Fruit fly (Drosophila melanogaster) whole organism, embryonic: ENCODE data around the gene Mbs.
A peak's percentile ranks its signal among the peaks of the same experiment; 100 is the strongest.

Source experiments
- Atf3 ChIP-seq: fragments of 200-800 bp; sonication (Bioruptor generic); optimal IDR thresholded peaks from 3 replicates; lab custom pipeline; 2016; ENCODE audit warnings: missing biosample characterization, missing genetic modification characterization
- Atf6 ChIP-seq: fragments of 200-800 bp; sonication (Bioruptor generic); IDR thresholded peaks from 2 replicates; pipeline ENCODE4 v1.3.6; 2022; ENCODE audit warnings: missing biosample characterization, missing genetic modification characterization
- Blimp-1 ChIP-seq: fragments of 200-800 bp; sonication (Bioruptor generic); optimal IDR thresholded peaks from 3 replicates; lab custom pipeline; 2018; ENCODE audit warnings: missing biosample characterization, missing genetic modification characterization, mild to moderate bottlenecking, moderate library complexity, missing genetic modification reagents
- CG10366 ChIP-seq: fragments of 200-800 bp; sonication (Bioruptor generic); IDR thresholded peaks from 2 replicates; pipeline ENCODE4 v1.3.6; 2022; ENCODE audit warnings: missing biosample characterization, missing genetic modification characterization
- CG10565 ChIP-seq: fragments of 200-800 bp; sonication (Bioruptor generic); optimal IDR thresholded peaks from 3 replicates; lab custom pipeline; 2016; ENCODE audit warnings: missing biosample characterization, mild to moderate bottlenecking, missing genetic modification characterization
- CG11398 ChIP-seq: fragments of 200-800 bp; sonication (Bioruptor generic); optimal IDR thresholded peaks from 2 replicates; lab custom pipeline; 2016; ENCODE audit warnings: missing biosample characterization, missing genetic modification characterization
- CG12659 ChIP-seq: fragments of 200-800 bp; sonication (Bioruptor generic); optimal IDR thresholded peaks from 3 replicates; lab custom pipeline; 2017; ENCODE audit warnings: mild to moderate bottlenecking, missing biosample characterization, missing genetic modification reagents, missing genetic modification characterization
- CG13624 ChIP-seq: fragments of 200-800 bp; sonication (Bioruptor generic); optimal IDR thresholded peaks from 2 replicates; lab custom pipeline; 2016; ENCODE audit warnings: missing biosample characterization, missing genetic modification characterization
- CG14441 ChIP-seq: fragments of 200-800 bp; sonication (Bioruptor generic); IDR thresholded peaks from 2 replicates; pipeline ENCODE4 v1.3.6; 2022; ENCODE audit warnings: missing biosample characterization, missing genetic modification characterization
- CG17328 ChIP-seq: fragments of 200-800 bp; sonication (Bioruptor generic); IDR thresholded peaks from 2 replicates; pipeline ENCODE4 v1.3.6; 2022; ENCODE audit warnings: missing biosample characterization, missing genetic modification characterization
- CG18476 ChIP-seq: fragments of 200-800 bp; sonication (Bioruptor generic); optimal IDR thresholded peaks from 2 replicates; lab custom pipeline; 2016; ENCODE audit warnings: missing biosample characterization, mild to moderate bottlenecking, missing genetic modification characterization
- CG7357 ChIP-seq: fragments of 200-800 bp; sonication (Bioruptor generic); IDR thresholded peaks from 3 replicates; pipeline ENCODE4 v1.3.6; 2022; ENCODE audit warnings: missing biosample characterization, missing genetic modification characterization
- CG8089 ChIP-seq: fragments of 200-800 bp; sonication (Bioruptor generic); optimal IDR thresholded peaks from 3 replicates; lab custom pipeline; 2016; ENCODE audit warnings: missing biosample characterization, missing genetic modification characterization
- CG8765 ChIP-seq: fragments of 200-800 bp; sonication (Bioruptor generic); IDR thresholded peaks from 2 replicates; pipeline ENCODE4 v1.3.6; 2022; ENCODE audit warnings: missing biosample characterization, missing genetic modification characterization
- CG8944 ChIP-seq: fragments of 200-800 bp; sonication (Bioruptor generic); optimal IDR thresholded peaks from 3 replicates; lab custom pipeline; 2016; ENCODE audit warnings: missing biosample characterization, missing genetic modification characterization
- CG9727 ChIP-seq: fragments of 200-800 bp; sonication (Bioruptor generic); optimal IDR thresholded peaks from 3 replicates; lab custom pipeline; 2017; ENCODE audit warnings: missing biosample characterization, mild to moderate bottlenecking, missing genetic modification characterization
- CG9876 ChIP-seq: fragments of 200-800 bp; sonication (Bioruptor generic); optimal IDR thresholded peaks from 2 replicates; lab custom pipeline; 2016; ENCODE audit warnings: missing biosample characterization, missing genetic modification characterization
- CTCF ChIP-seq: fragments of 200-800 bp; sonication (Bioruptor generic); optimal IDR thresholded peaks from 2 replicates; lab custom pipeline; 2017; ENCODE audit warnings: missing biosample characterization, mild to moderate bottlenecking, missing genetic modification characterization, moderate library complexity
- CkIIα-i1 ChIP-seq: fragments of 200-800 bp; sonication (Bioruptor generic); IDR thresholded peaks from 2 replicates; pipeline ENCODE4 v1.3.6; 2022; ENCODE audit warnings: missing biosample characterization, missing genetic modification characterization
- Dp ChIP-seq: fragments of 200-800 bp; sonication (Bioruptor generic); optimal IDR thresholded peaks from 2 replicates; lab custom pipeline; 2018; ENCODE audit warnings: missing biosample characterization, mild to moderate bottlenecking, missing genetic modification characterization, moderate library complexity
- Drgx ChIP-seq: fragments of 200-800 bp; sonication (Bioruptor generic); IDR thresholded peaks from 2 replicates; pipeline ENCODE4 v1.3.6; 2022; ENCODE audit warnings: missing biosample characterization, missing genetic modification characterization
- HmgD ChIP-seq: fragments of 200-800 bp; sonication (Bioruptor generic); optimal IDR thresholded peaks from 3 replicates; lab custom pipeline; 2016; ENCODE audit warnings: missing biosample characterization, missing genetic modification characterization
- Jarid2 ChIP-seq: fragments of 200-800 bp; sonication (Bioruptor generic); optimal IDR thresholded peaks from 3 replicates; lab custom pipeline; 2017; ENCODE audit warnings: mild to moderate bottlenecking, missing biosample characterization, missing genetic modification reagents, missing genetic modification characterization
- Max ChIP-seq: fragments of 200-800 bp; sonication (Bioruptor generic); optimal IDR thresholded peaks from 2 replicates; lab custom pipeline; 2016; ENCODE audit warnings: missing biosample characterization, mild to moderate bottlenecking, missing genetic modification characterization
- NK7.1 ChIP-seq: fragments of 200-800 bp; sonication (Bioruptor generic); optimal IDR thresholded peaks from 3 replicates; lab custom pipeline; 2016; ENCODE audit warnings: missing biosample characterization, missing genetic modification characterization
- Nf-YA ChIP-seq: fragments of 200-800 bp; sonication (Bioruptor generic); IDR thresholded peaks from 2 replicates; pipeline ENCODE4 v1.3.6; 2022; ENCODE audit warnings: missing biosample characterization, missing genetic modification characterization
- Opbp ChIP-seq: fragments of 200-800 bp; sonication (Bioruptor generic); IDR thresholded peaks from 3 replicates; pipeline ENCODE4 v1.3.6; 2022; ENCODE audit warnings: missing biosample characterization, missing genetic modification characterization; ENCODE audit not compliant: partially characterized antibody
- Sry-β ChIP-seq: fragments of 200-800 bp; sonication (Bioruptor generic); optimal IDR thresholded peaks from 2 replicates; lab custom pipeline; 2018; ENCODE audit warnings: missing biosample characterization, mild to moderate bottlenecking, missing genetic modification characterization, moderate library complexity
- ab ChIP-seq: fragments of 200-800 bp; sonication (Bioruptor generic); optimal IDR thresholded peaks from 2 replicates; lab custom pipeline; 2016; ENCODE audit warnings: missing biosample characterization, missing genetic modification characterization
- cato ChIP-seq: fragments of 200-800 bp; sonication (Bioruptor generic); optimal IDR thresholded peaks from 2 replicates; lab custom pipeline; 2016; ENCODE audit warnings: missing biosample characterization, missing genetic modification characterization, borderline replicate concordance
- ci ChIP-seq: fragments of 200-800 bp; sonication (Bioruptor generic); IDR thresholded peaks from 3 replicates; pipeline ENCODE4 v1.3.6; 2022; ENCODE audit warnings: missing biosample characterization, missing genetic modification characterization
- eve ChIP-seq, 2 experiments: fragments of >200 bp; optimal IDR thresholded peaks; 2 replicates each; lab custom pipeline; 2017; ENCODE audit warnings: missing biosample characterization in 2 of 2, missing genetic modification characterization in 2 of 2
- fd3F ChIP-seq: fragments of 200-800 bp; sonication (Bioruptor generic); optimal IDR thresholded peaks from 2 replicates; lab custom pipeline; 2018; ENCODE audit warnings: missing biosample characterization, mild to moderate bottlenecking, missing genetic modification characterization, moderate library complexity
- insv ChIP-seq, 2 experiments: fragments of 200-800 bp; sonication (Bioruptor generic); optimal IDR thresholded peaks; 3 replicates each; lab custom pipeline; 2016 to 2018; ENCODE audit warnings: missing biosample characterization in 2 of 2, missing genetic modification characterization in 2 of 2
- lbe ChIP-seq: fragments of 200-800 bp; sonication (Bioruptor generic); optimal IDR thresholded peaks from 2 replicates; lab custom pipeline; 2016; ENCODE audit warnings: missing biosample characterization, mild to moderate bottlenecking, missing genetic modification characterization
- luna ChIP-seq: fragments of 200-800 bp; sonication (Bioruptor generic); optimal IDR thresholded peaks from 2 replicates; lab custom pipeline; 2016; ENCODE audit warnings: missing biosample characterization, missing genetic modification characterization
- nerfin-1 ChIP-seq: fragments of 200-800 bp; sonication (Bioruptor generic); optimal IDR thresholded peaks from 3 replicates; lab custom pipeline; 2019; ENCODE audit warnings: missing biosample characterization, mild to moderate bottlenecking, missing genetic modification characterization, moderate library complexity
- oc ChIP-seq: fragments of 200-800 bp; sonication (Bioruptor generic); optimal IDR thresholded peaks from 2 replicates; lab custom pipeline; 2018; ENCODE audit warnings: missing biosample characterization, mild to moderate bottlenecking, missing genetic modification characterization, moderate library complexity
- org-1 ChIP-seq: fragments of 200-800 bp; sonication (Bioruptor generic); optimal IDR thresholded peaks from 2 replicates; lab custom pipeline; 2017; ENCODE audit warnings: missing biosample characterization, missing genetic modification characterization
- pfk ChIP-seq: fragments of 200-800 bp; sonication (Bioruptor generic); optimal IDR thresholded peaks from 2 replicates; lab custom pipeline; 2018; ENCODE audit warnings: missing biosample characterization, mild to moderate bottlenecking, missing genetic modification characterization, moderate library complexity
- ranshi ChIP-seq: fragments of 200-800 bp; sonication (Bioruptor generic); IDR thresholded peaks from 2 replicates; pipeline ENCODE4 v1.3.6; 2022; ENCODE audit warnings: missing biosample characterization, missing genetic modification characterization
- rib ChIP-seq: fragments of 200-800 bp; sonication (Bioruptor generic); IDR thresholded peaks from 2 replicates; pipeline ENCODE4 v1.3.6; 2022; ENCODE audit warnings: missing biosample characterization, missing genetic modification characterization
- ro ChIP-seq: fragments of 200-800 bp; sonication (Bioruptor generic); IDR thresholded peaks from 2 replicates; pipeline ENCODE4 v1.3.6; 2022; ENCODE audit warnings: missing biosample characterization, missing genetic modification characterization
- shn ChIP-seq: fragments of 200-800 bp; sonication (Bioruptor generic); optimal IDR thresholded peaks from 3 replicates; lab custom pipeline; 2016; ENCODE audit warnings: missing biosample characterization, missing genetic modification characterization
- sr ChIP-seq: fragments of 200-800 bp; sonication (Bioruptor generic); IDR thresholded peaks from 3 replicates; pipeline ENCODE4 v1.3.6; 2022; ENCODE audit warnings: missing biosample characterization, missing genetic modification characterization
- tap ChIP-seq: fragments of 200-800 bp; optimal IDR thresholded peaks from 3 replicates; lab custom pipeline; 2019; ENCODE audit warnings: missing biosample characterization, mild to moderate bottlenecking, missing genetic modification characterization, moderate library complexity
- trh ChIP-seq: fragments of 200-800 bp; sonication (Bioruptor generic); optimal IDR thresholded peaks from 2 replicates; lab custom pipeline; 2016; ENCODE audit warnings: missing biosample characterization, missing genetic modification characterization
- ttk ChIP-seq: fragments of 200-800 bp; sonication (Bioruptor generic); IDR thresholded peaks from 2 replicates; pipeline ENCODE4 v2.1.2; 2022; ENCODE audit warnings: missing biosample characterization, missing genetic modification characterization
- unc-4 ChIP-seq: fragments of 200-800 bp; sonication (Bioruptor generic); IDR thresholded peaks from 2 replicates; pipeline ENCODE4 v1.3.6; 2022; ENCODE audit warnings: missing biosample characterization, missing genetic modification characterization; ENCODE audit not compliant: partially characterized antibody
- wdn ChIP-seq: fragments of 200-800 bp; sonication (Bioruptor generic); IDR thresholded peaks from 2 replicates; pipeline ENCODE4 v1.3.6; 2022; ENCODE audit warnings: missing biosample characterization, missing genetic modification characterization

Mbs gene

dm6 chr3L:16021064-16021683 is 30.6 kb upstream of the Mbs start (continued):
- TF ChIP-seq CG11398 (GFP tag; lab: Kevin White, UChicago), result no peak
- TF ChIP-seq HmgD (GFP tag; lab: Kevin White, UChicago), result no peak
- TF ChIP-seq CkIIα-i1 (GFP tag; lab: Robert Waterston, UW), result no peak
- TF ChIP-seq CG10366 (GFP tag; lab: Robert Waterston, UW), result peak; percentile 28
- 0 out of 2 replicates have a peak, but pooled peaks have one; percentile 16 for TF ChIP-seq ttk (GFP tag; lab: Robert Waterston, UW)
- no peak for TF ChIP-seq trh (GFP tag; lab: Kevin White, UChicago)
- peak; percentile 51 for TF ChIP-seq CG8089 (GFP tag; lab: Kevin White, UChicago)
- TF ChIP-seq NK7.1, result no peak
- 0 out of 2 replicates have a peak, but pooled peaks have one; percentile 21 for TF ChIP-seq CG14441 (GFP tag; lab: Robert Waterston, UW)
- TF ChIP-seq org-1 (GFP tag; lab: Kevin White, UChicago), result peak; percentile 17
- TF ChIP-seq tap (tag; lab: Kevin White, UChicago), result no peak
- TF ChIP-seq cato (GFP tag; lab: Kevin White, UChicago), result no peak
- no peak for TF ChIP-seq ab (GFP tag; lab: Kevin White, UChicago)
- peak; percentile 84 for TF ChIP-seq CG8765 (GFP tag; lab: Robert Waterston, UW)
- no peak for TF ChIP-seq ro
- peak; percentile 44 for TF ChIP-seq Atf3 (GFP tag; lab: Kevin White, UChicago)
- TF ChIP-seq rib, result no peak
- no peak for TF ChIP-seq insv (GFP tag; optimal IDR thresholded peaks at IDR 0.05; lab: Kevin White, UChicago)
- no peak for TF ChIP-seq wdn (GFP tag; lab: Robert Waterston, UW)
- peak; percentile 80 for TF ChIP-seq CG9727 (GFP tag; lab: Kevin White, UChicago)
- no peak for TF ChIP-seq Drgx (GFP tag; lab: Robert Waterston, UW)
- TF ChIP-seq shn (GFP tag; lab: Kevin White, UChicago), result no peak
- TF ChIP-seq pfk (GFP tag; lab: Kevin White, UChicago), result no peak
- no peak for TF ChIP-seq unc-4 (GFP tag; lab: Robert Waterston, UW)
- TF ChIP-seq sr (GFP tag; lab: Robert Waterston, UW), result no peak
- TF ChIP-seq CTCF (GFP tag; lab: Kevin White, UChicago), result no peak
- no peak for TF ChIP-seq Dp (GFP tag; lab: Kevin White, UChicago)
- no peak for TF ChIP-seq luna (GFP tag; lab: Kevin White, UChicago)
- peak; percentile 57 for TF ChIP-seq Blimp-1 (GFP tag; lab: Kevin White, UChicago)
- TF ChIP-seq CG10565 (GFP tag; lab: Kevin White, UChicago), result no peak
- TF ChIP-seq lbe, result no peak
- peak; percentile 3 for TF ChIP-seq CG9876
- peak in 1 of 2 experiments; percentile 21 for TF ChIP-seq eve (GFP tag; optimal IDR thresholded peaks at IDR 0.05; lab: Kevin White, UChicago)
- no peak for TF ChIP-seq Atf6 (GFP tag; lab: Robert Waterston, UW)

- TF ChIP-seq Jarid2 (peak; percentile 87), Opbp (GFP tag; lab: Robert Waterston, UW) (peak; percentile 33; the same call in 1 of the 3 replicates), oc (tag; lab: Kevin White, UChicago) (peak; percentile 34), CG14441 (GFP tag; lab: Robert Waterston, UW) (0 out of 2 replicates have a peak, but pooled peaks have one; percentile 11), eve (GFP tag; optimal IDR thresholded peaks at IDR 0.05; lab: Kevin White, UChicago) (no peak), Max (GFP tag; lab: Kevin White, UChicago) (no peak), Nf-YA (GFP tag; lab: Robert Waterston, UW) (no peak), nerfin-1 (tag; lab: Kevin White, UChicago) (no peak), CG17328 (GFP tag; lab: Robert Waterston, UW) (no peak; the same call in 1 of the 2 replicates), CG8944 (GFP tag; lab: Kevin White, UChicago) (no peak), Sry-β (no peak), Dp (GFP tag; lab: Kevin White, UChicago) (no peak), CG18476 (GFP tag; lab: Kevin White, UChicago) (no peak), ci (GFP tag; lab: Robert Waterston, UW) (peak; percentile 40; the same call in 1 of the 3 replicates), CG7357 (GFP tag; lab: Robert Waterston, UW) (no peak), CG13624 (GFP tag; lab: Kevin White, UChicago) (no peak), fd3F (GFP tag; lab: Kevin White, UChicago) (no peak), Drgx (GFP tag; lab: Robert Waterston, UW) (no peak), CG12659 (GFP tag; lab: Kevin White, UChicago) (no peak), ranshi (GFP tag; lab: Robert Waterston, UW) (0 out of 2 replicates have a peak, but pooled peaks have one; percentile 15)
These were observed 28.6 kb upstream of the Mbs start, which contains the start of gene Notum for dm6 chr3L:16023020-16023648. Gene Notum (plus strand): TSS chr3L:16023480.
